Worm (Caenorhabditis elegans): ENCODE data around the gene ZK546.2.

DNA sequence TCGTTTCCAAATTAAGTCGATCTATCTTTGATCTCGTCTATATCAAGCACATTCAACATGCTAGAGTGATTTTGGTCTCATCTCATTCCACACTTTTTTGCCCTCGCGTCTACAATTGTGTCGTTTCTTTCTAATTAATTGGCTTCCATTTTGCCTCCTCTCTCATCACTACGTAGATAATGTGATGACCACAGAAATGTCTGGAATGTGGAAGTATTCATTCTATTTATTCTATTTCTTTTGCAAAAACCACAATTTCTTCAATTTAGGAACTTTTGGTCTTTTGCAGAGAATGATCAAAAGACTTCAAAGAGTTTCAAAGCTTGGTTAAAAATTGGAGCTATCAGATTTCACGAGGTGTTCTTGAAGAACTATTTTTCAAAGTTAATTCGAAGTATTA lies 30.3 kb upstream of the ZK546.2 start:
- no peak for TF ChIP-seq ztf-11 (tag; optimal IDR thresholded peaks at IDR 0.05)
- TF ChIP-seq nhr-28 (tag; optimal IDR thresholded peaks at IDR 0.05): no peak
- TF ChIP-seq elt-3 (tag; optimal IDR thresholded peaks at IDR 0.05): no peak
- TF ChIP-seq nhr-11 (tag; optimal IDR thresholded peaks at IDR 0.05): no peak
- no peak for TF ChIP-seq unc-39 (tag; optimal IDR thresholded peaks at IDR 0.05)
- TF ChIP-seq nhr-12 (tag; optimal IDR thresholded peaks at IDR 0.05): no peak
- TF ChIP-seq lsy-12 (tag; optimal IDR thresholded peaks at IDR 0.05): no peak
- no peak for TF ChIP-seq lin-39 (tag; optimal IDR thresholded peaks at IDR 0.05)
- TF ChIP-seq R02D3.7 (tag; optimal IDR thresholded peaks at IDR 0.05): no peak
